Fruit fly (Drosophila melanogaster): ENCODE data around the gene CG15458.

CG15458 gene

dm6 chrX:20423747-20424165 lies 9.8 kb upstream of the CG15458 start, which contains the start of the genes Pp4-19C and cactin (continued):
- TF ChIP-seq CG43689 (GFP tag; IDR thresholded peaks at IDR 0.05) (no peak), Dp (GFP tag; optimal IDR thresholded peaks at IDR 0.05) (peak; percentile 24), crol (GFP tag; IDR thresholded peaks at IDR 0.05) (no peak), D19B (GFP tag; optimal IDR thresholded peaks at IDR 0.05) (no peak), p53 (GFP tag; optimal IDR thresholded peaks at IDR 0.05) (no peak), CG7839 (tag; optimal IDR thresholded peaks at IDR 0.05) (no peak), CG4617 (GFP tag; optimal IDR thresholded peaks at IDR 0.05; ENCODE audit: borderline replicate concordance) (peak; percentile 62), CG15601 (tag; optimal IDR thresholded peaks at IDR 0.05) (no peak), CG12236 (GFP tag; optimal IDR thresholded peaks at IDR 0.05) (no peak), chif (GFP tag; optimal IDR thresholded peaks at IDR 0.05) (peak in 1 of 2 experiments; percentile 21), Hmr (GFP tag; optimal IDR thresholded peaks at IDR 0.05) (no peak), YL-1 (GFP tag; optimal IDR thresholded peaks at IDR 0.05) (peak; percentile 79), CG11504 (tag; optimal IDR thresholded peaks at IDR 0.05) (no peak), ERR (GFP tag; optimal IDR thresholded peaks at IDR 0.05) (no peak), CG4707 (GFP tag; optimal IDR thresholded peaks at IDR 0.05) (no peak), CG3163 (GFP tag; optimal IDR thresholded peaks at IDR 0.05) (no peak), onecut (GFP tag; IDR thresholded peaks at IDR 0.05) (no peak), nerfin-1 (tag; optimal IDR thresholded peaks at IDR 0.05) (no peak), CG10959 (GFP tag; IDR thresholded peaks at IDR 0.05) (no peak), Hand (GFP tag; optimal IDR thresholded peaks at IDR 0.05) (no peak), tx (GFP tag; optimal IDR thresholded peaks at IDR 0.05) (no peak), CG32767 (GFP tag; IDR thresholded peaks at IDR 0.05) (no peak), fd64A (GFP tag; optimal IDR thresholded peaks at IDR 0.05) (no peak), E2f1 (GFP tag; IDR thresholded peaks at IDR 0.05) (no peak), Usf (GFP tag; optimal IDR thresholded peaks at IDR 0.05) (no peak), sens (GFP tag) (peak; percentile 79), ewg (GFP tag; optimal IDR thresholded peaks at IDR 0.05) (no peak), shn (GFP tag; optimal IDR thresholded peaks at IDR 0.05) (peak; percentile 1), CG17912 (GFP tag; optimal IDR thresholded peaks at IDR 0.05) (no peak), CG17359 (tag; optimal IDR thresholded peaks at IDR 0.05) (no peak), zfh1 (GFP tag; IDR thresholded peaks at IDR 0.05) (no peak), CG34376 (GFP tag; optimal IDR thresholded peaks at IDR 0.05) (no peak), CTCF (GFP tag; optimal IDR thresholded peaks at IDR 0.05) (no peak), Dbx (GFP tag; IDR thresholded peaks at IDR 0.05) (no peak), Hr51 (GFP tag; optimal IDR thresholded peaks at IDR 0.05) (no peak), kah (GFP tag; optimal IDR thresholded peaks at IDR 0.05) (no peak), nmo (GFP tag; optimal IDR thresholded peaks at IDR 0.05) (peak; percentile 69), corto (GFP tag; optimal IDR thresholded peaks at IDR 0.05) (no peak), fd3F (GFP tag; optimal IDR thresholded peaks at IDR 0.05) (no peak), grn (GFP tag; optimal IDR thresholded peaks at IDR 0.05) (no peak), eyg (GFP tag; optimal IDR thresholded peaks at IDR 0.05) (no peak), CG12744 (GFP tag; optimal IDR thresholded peaks at IDR 0.05) (no peak), CG3847 (GFP tag; IDR thresholded peaks at IDR 0.05) (peak; percentile 15; the same call in 1 of the 2 replicates), Mrtf (GFP tag; IDR thresholded peaks at IDR 0.05) (no peak), nerfin-2 (GFP tag; IDR thresholded peaks at IDR 0.05; ENCODE audit: partially characterized antibody) (peak; percentile 86), CG18599 (GFP tag; optimal IDR thresholded peaks at IDR 0.05) (no peak), Opbp (GFP tag; IDR thresholded peaks at IDR 0.05; ENCODE audit: partially characterized antibody) (peak; percentile 61; the same call in 1 of the 3 replicates), fru (optimal IDR thresholded peaks at IDR 0.05) (no peak), amos (GFP tag; IDR thresholded peaks at IDR 0.05; ENCODE audit: partially characterized antibody) (peak; percentile 80), BtbVII (GFP tag; optimal IDR thresholded peaks at IDR 0.05) (no peak), CG3838 (GFP tag; optimal IDR thresholded peaks at IDR 0.05) (no peak), Mad (GFP tag; optimal IDR thresholded peaks at IDR 0.05) (peak; percentile 44)

All from whole organism, embryonic.